Fruit fly (Drosophila melanogaster) whole organism, embryonic: ENCODE measurements around the gene CG13484.

Experiments used
- B-H1 ChIP-seq: fragments of 200-800 bp; sonication (Bioruptor generic); IDR thresholded peaks from 3 replicates; pipeline ENCODE4 v1.3.6; 2022; ENCODE audit warnings: missing biosample characterization, missing genetic modification characterization
- CG10431 ChIP-seq: fragments of 200-800 bp; sonication (Bioruptor generic); optimal IDR thresholded peaks from 3 replicates; lab custom pipeline; 2018; ENCODE audit warnings: missing biosample characterization, mild to moderate bottlenecking, missing genetic modification characterization
- CG11695 ChIP-seq: fragments of 200-800 bp; sonication (Bioruptor generic); IDR thresholded peaks from 3 replicates; pipeline ENCODE4 v1.3.6; 2022; ENCODE audit warnings: missing biosample characterization, missing genetic modification characterization
- CG12236 ChIP-seq: fragments of 200-800 bp; sonication (Bioruptor generic); optimal IDR thresholded peaks from 2 replicates; lab custom pipeline; 2016; ENCODE audit warnings: missing biosample characterization, missing genetic modification characterization
- CG12299 ChIP-seq: fragments of 200-800 bp; sonication (Bioruptor generic); optimal IDR thresholded peaks from 2 replicates; lab custom pipeline; 2018; ENCODE audit warnings: missing biosample characterization, mild to moderate bottlenecking, missing genetic modification characterization
- CG14014 ChIP-seq: fragments of 200-800 bp; sonication (Bioruptor generic); IDR thresholded peaks from 2 replicates; pipeline ENCODE4 v1.3.6; 2022; ENCODE audit warnings: missing biosample characterization, missing genetic modification characterization
- CG15479 ChIP-seq: fragments of 200-800 bp; sonication (Bioruptor generic); optimal IDR thresholded peaks from 3 replicates; lab custom pipeline; 2019; ENCODE audit warnings: missing biosample characterization, mild to moderate bottlenecking, missing genetic modification characterization, moderate library complexity
- CG17361 ChIP-seq: fragments of 200-800 bp; sonication (Bioruptor generic); IDR thresholded peaks from 3 replicates; pipeline ENCODE4 v1.3.6; 2022; ENCODE audit warnings: missing biosample characterization, missing genetic modification characterization
- CG1832 ChIP-seq: fragments of 200-800 bp; sonication (Bioruptor generic); optimal IDR thresholded peaks from 2 replicates; lab custom pipeline; 2017; ENCODE audit warnings: missing biosample characterization, mild to moderate bottlenecking, missing genetic modification characterization, inconsistent platforms
- CG2120 ChIP-seq: fragments of 200-800 bp; sonication (Bioruptor generic); optimal IDR thresholded peaks from 3 replicates; lab custom pipeline; 2016; ENCODE audit warnings: missing biosample characterization, missing genetic modification characterization
- CG31388 ChIP-seq: fragments of 200-800 bp; sonication (Bioruptor generic); optimal IDR thresholded peaks from 2 replicates; lab custom pipeline; 2016; ENCODE audit warnings: missing biosample characterization, missing genetic modification characterization
- CG31441 ChIP-seq: fragments of 200-800 bp; sonication (Bioruptor generic); IDR thresholded peaks from 2 replicates; pipeline ENCODE4 v1.3.6; 2022; ENCODE audit warnings: missing biosample characterization, missing genetic modification characterization
- CG4820 ChIP-seq: fragments of 200-800 bp; sonication (Bioruptor generic); optimal IDR thresholded peaks from 3 replicates; lab custom pipeline; 2016; ENCODE audit warnings: missing biosample characterization, missing genetic modification characterization
- CG5245 ChIP-seq: fragments of 200-800 bp; sonication (Bioruptor generic); optimal IDR thresholded peaks from 3 replicates; lab custom pipeline; 2016; ENCODE audit warnings: missing biosample characterization, missing genetic modification characterization
- CG7745 ChIP-seq: fragments of 200-800 bp; sonication (Bioruptor generic); optimal IDR thresholded peaks from 2 replicates; lab custom pipeline; 2018; ENCODE audit warnings: missing biosample characterization, mild to moderate bottlenecking, missing genetic modification characterization, moderate library complexity
- CG9437 ChIP-seq: fragments of 200-800 bp; sonication (Bioruptor generic); optimal IDR thresholded peaks from 2 replicates; lab custom pipeline; 2018; ENCODE audit warnings: missing biosample characterization, mild to moderate bottlenecking, missing genetic modification characterization
- Doc2 ChIP-seq: fragments of 200-800 bp; sonication (Bioruptor generic); IDR thresholded peaks from 2 replicates; pipeline ENCODE4 v1.3.6; 2022; ENCODE audit warnings: missing biosample characterization, missing genetic modification characterization
- Doc3 ChIP-seq: fragments of 200-800 bp; sonication (Bioruptor generic); IDR thresholded peaks from 3 replicates; pipeline ENCODE4 v1.3.6; 2022; ENCODE audit warnings: missing biosample characterization, missing genetic modification characterization; ENCODE audit not compliant: partially characterized antibody
- E2f2 ChIP-seq: fragments of 200-800 bp; sonication (Bioruptor generic); IDR thresholded peaks from 2 replicates; pipeline ENCODE4 v1.3.6; 2022; ENCODE audit warnings: missing biosample characterization, missing genetic modification characterization
- Fer1 ChIP-seq: fragments of 200-800 bp; sonication (Bioruptor generic); optimal IDR thresholded peaks from 2 replicates; lab custom pipeline; 2017; ENCODE audit warnings: missing biosample characterization, mild to moderate bottlenecking, missing genetic modification characterization
- Fer2 ChIP-seq: fragments of 200-800 bp; sonication (Bioruptor generic); optimal IDR thresholded peaks from 2 replicates; lab custom pipeline; 2018; ENCODE audit warnings: missing biosample characterization, mild to moderate bottlenecking, missing genetic modification characterization, moderate library complexity
- Lhr ChIP-seq: fragments of 200-800 bp; sonication (Bioruptor generic); optimal IDR thresholded peaks from 3 replicates; lab custom pipeline; 2017; ENCODE audit warnings: mild to moderate bottlenecking, missing biosample characterization, missing genetic modification reagents, missing genetic modification characterization
- Lim3 ChIP-seq: fragments of 200-800 bp; sonication (Bioruptor generic); IDR thresholded peaks from 2 replicates; pipeline ENCODE4 v1.3.6; 2022; ENCODE audit warnings: missing biosample characterization, missing genetic modification characterization
- MTF-1 ChIP-seq: fragments of 200-800 bp; sonication (Bioruptor generic); optimal IDR thresholded peaks from 2 replicates; lab custom pipeline; 2018; ENCODE audit warnings: missing biosample characterization, mild to moderate bottlenecking, missing genetic modification characterization, borderline replicate concordance
- NC2α ChIP-seq: fragments of 200-800 bp; sonication (Bioruptor generic); optimal IDR thresholded peaks from 2 replicates; lab custom pipeline; 2016; ENCODE audit warnings: missing biosample characterization, missing genetic modification characterization
- Sox100B ChIP-seq: fragments of 200-800 bp; sonication (Bioruptor generic); optimal IDR thresholded peaks from 3 replicates; lab custom pipeline; 2018; ENCODE audit warnings: missing biosample characterization, mild to moderate bottlenecking, missing genetic modification characterization
- Sox102F ChIP-seq: fragments of 200-800 bp; sonication (Bioruptor generic); optimal IDR thresholded peaks from 2 replicates; lab custom pipeline; 2018; ENCODE audit warnings: missing biosample characterization, mild to moderate bottlenecking, missing genetic modification characterization, moderate library complexity
- Sry-δ ChIP-seq: fragments of 200-800 bp; sonication (Bioruptor generic); optimal IDR thresholded peaks from 2 replicates; lab custom pipeline; 2016; ENCODE audit warnings: missing biosample characterization, missing genetic modification characterization
- Xbp1 ChIP-seq: fragments of 200-800 bp; sonication (Bioruptor generic); optimal IDR thresholded peaks from 3 replicates; lab custom pipeline; 2016; ENCODE audit warnings: missing biosample characterization, mild to moderate bottlenecking, missing genetic modification characterization
- aop ChIP-seq: fragments of 200-800 bp; sonication (Bioruptor generic); IDR thresholded peaks from 2 replicates; pipeline ENCODE4 v1.3.6; 2022; ENCODE audit warnings: missing biosample characterization, missing genetic modification characterization
- ase ChIP-seq: fragments of 200-800 bp; sonication (Bioruptor generic); IDR thresholded peaks from 3 replicates; pipeline ENCODE4 v1.3.6; 2022; ENCODE audit warnings: missing biosample characterization, missing genetic modification characterization
- cas ChIP-seq: fragments of 200-800 bp; sonication (Bioruptor generic); IDR thresholded peaks from 2 replicates; pipeline ENCODE4 v1.3.6; 2022; ENCODE audit warnings: missing biosample characterization, missing genetic modification characterization
- caup ChIP-seq: fragments of 200-800 bp; sonication (Bioruptor generic); optimal IDR thresholded peaks from 3 replicates; lab custom pipeline; 2017; ENCODE audit warnings: missing biosample characterization, mild to moderate bottlenecking, missing genetic modification characterization, moderate library complexity; ENCODE audit not compliant: severe bottlenecking
- dm ChIP-seq: fragments of 200-800 bp; sonication (Bioruptor generic); optimal IDR thresholded peaks from 3 replicates; lab custom pipeline; 2016; ENCODE audit warnings: missing biosample characterization, missing genetic modification characterization
- dysf ChIP-seq: fragments of 200-800 bp; sonication (Bioruptor generic); IDR thresholded peaks from 3 replicates; pipeline ENCODE4 v1.3.6; 2022; ENCODE audit warnings: missing biosample characterization, missing genetic modification characterization
- en ChIP-seq: fragments of 200-800 bp; sonication (Bioruptor generic); optimal IDR thresholded peaks from 2 replicates; lab custom pipeline; 2016; ENCODE audit warnings: missing biosample characterization, missing genetic modification characterization
- gcm ChIP-seq: fragments of 200-800 bp; sonication (Bioruptor generic); optimal IDR thresholded peaks from 2 replicates; lab custom pipeline; 2019; ENCODE audit warnings: missing biosample characterization, mild to moderate bottlenecking, missing genetic modification characterization, moderate library complexity
- gcm2 ChIP-seq: fragments of 200-800 bp; sonication (Bioruptor generic); optimal IDR thresholded peaks from 2 replicates; lab custom pipeline; 2016; ENCODE audit warnings: missing biosample characterization, missing genetic modification characterization
- hb ChIP-seq: fragments of 200-800 bp; sonication (Bioruptor generic); IDR thresholded peaks from 3 replicates; pipeline ENCODE4 v1.3.6; 2022; ENCODE audit warnings: missing biosample characterization, missing genetic modification characterization; ENCODE audit not compliant: partially characterized antibody
- jigr1 ChIP-seq: fragments of 200-800 bp; sonication (Bioruptor generic); IDR thresholded peaks from 3 replicates; pipeline ENCODE4 v1.3.6; 2022; ENCODE audit warnings: missing biosample characterization, missing genetic modification characterization
- onecut ChIP-seq: fragments of 200-800 bp; sonication (Bioruptor generic); IDR thresholded peaks from 2 replicates; pipeline ENCODE4 v1.3.6; 2022; ENCODE audit warnings: missing biosample characterization, missing genetic modification characterization
- pzg ChIP-seq: fragments of 200-800 bp; sonication (Bioruptor generic); optimal IDR thresholded peaks from 3 replicates; lab custom pipeline; 2018; ENCODE audit warnings: missing biosample characterization, mild to moderate bottlenecking, missing genetic modification characterization, moderate library complexity
- ranshi ChIP-seq: fragments of 200-800 bp; sonication (Bioruptor generic); IDR thresholded peaks from 2 replicates; pipeline ENCODE4 v1.3.6; 2022; ENCODE audit warnings: missing biosample characterization, missing genetic modification characterization
- sd ChIP-seq: fragments of 200-800 bp; sonication (Bioruptor generic); optimal IDR thresholded peaks from 3 replicates; lab custom pipeline; 2018; ENCODE audit warnings: missing biosample characterization, mild to moderate bottlenecking, missing genetic modification characterization, moderate library complexity
- sens ChIP-seq: fragments of 200-800 bp; sonication (Bioruptor generic); peaks from one replicate; lab custom pipeline; 2016; ENCODE audit warnings: missing biosample characterization, missing genetic modification characterization
- tup ChIP-seq: fragments of 200-800 bp; sonication (Bioruptor generic); optimal IDR thresholded peaks from 2 replicates; lab custom pipeline; 2016; ENCODE audit warnings: missing biosample characterization, mild to moderate bottlenecking, missing genetic modification characterization, moderate library complexity
- vnd ChIP-seq: fragments of 200-800 bp; sonication (Bioruptor generic); IDR thresholded peaks from 3 replicates; pipeline ENCODE4 v1.3.6; 2022; ENCODE audit warnings: missing biosample characterization, missing genetic modification characterization; ENCODE audit not compliant: partially characterized antibody
- zen2 ChIP-seq: fragments of 200-800 bp; sonication (Bioruptor generic); IDR thresholded peaks from 3 replicates; pipeline ENCODE4 v1.3.6; 2022; ENCODE audit warnings: missing biosample characterization, missing genetic modification characterization; ENCODE audit not compliant: partially characterized antibody

Gene CG13484

dm6 chr3L:14031171-14032126 is 21.4 kb downstream of the CG13484 start, which contains the start of the genes CG6650 and endos (continued):
- TF ChIP-seq zen2 (GFP tag; lab: Robert Waterston, UW) (peak; percentile 19), ase (GFP tag; lab: Robert Waterston, UW) (no peak), MTF-1 (GFP tag; lab: Kevin White, UChicago) (no peak), CG15479 (GFP tag; lab: Kevin White, UChicago) (peak; percentile 49), CG5245 (GFP tag; lab: Kevin White, UChicago) (no peak), aop (GFP tag; lab: Robert Waterston, UW) (no peak), CG31441 (peak; percentile 55; the same call in 1 of the 2 replicates), CG2120 (GFP tag; lab: Kevin White, UChicago) (peak; percentile 22), CG4820 (GFP tag; lab: Kevin White, UChicago) (peak; percentile 2), gcm2 (GFP tag; lab: Kevin White, UChicago) (no peak), Sox102F (no peak), Doc3 (GFP tag; lab: Robert Waterston, UW) (peak; percentile 65; the same call in 2 of the 3 replicates), pzg (GFP tag; lab: Kevin White, UChicago) (peak; percentile 70), Xbp1 (peak; percentile 41), dysf (peak; percentile 28; the same call in 1 of the 3 replicates), jigr1 (peak; percentile 56; the same call in 1 of the 3 replicates), Doc2 (GFP tag; lab: Robert Waterston, UW) (no peak), cas (no peak), Lhr (GFP tag; lab: Kevin White, UChicago) (peak; percentile 45), sens (GFP tag; lab: Kevin White, UChicago) (peak; percentile 75), B-H1 (GFP tag; lab: Robert Waterston, UW) (no peak), Sox100B (GFP tag; lab: Kevin White, UChicago) (no peak), Fer2 (tag; lab: Kevin White, UChicago) (peak; percentile 24), ranshi (GFP tag; lab: Robert Waterston, UW) (no peak), vnd (GFP tag; lab: Robert Waterston, UW) (peak; percentile 73), CG14014 (GFP tag; lab: Robert Waterston, UW) (peak; percentile 28; the same call in 1 of the 2 replicates), en (no peak), CG1832 (GFP tag; lab: Kevin White, UChicago) (no peak), sd (tag; lab: Kevin White, UChicago) (no peak), CG9437 (GFP tag; lab: Kevin White, UChicago) (no peak), onecut (GFP tag; lab: Robert Waterston, UW) (no peak), Fer1 (GFP tag; lab: Kevin White, UChicago) (peak; percentile 50), NC2α (no peak), E2f2 (GFP tag; lab: Robert Waterston, UW) (peak; percentile 53; the same call in 1 of the 2 replicates), CG10431 (peak; percentile 21), CG31388 (GFP tag; lab: Kevin White, UChicago) (no peak), Lim3 (GFP tag; lab: Robert Waterston, UW) (no peak), CG7745 (no peak), caup (GFP tag; lab: Kevin White, UChicago) (peak; percentile 37), tup (GFP tag; lab: Kevin White, UChicago) (no peak), hb (GFP tag; lab: Robert Waterston, UW) (peak; percentile 65), Sry-δ (peak; percentile 85), CG11695 (GFP tag; lab: Robert Waterston, UW) (peak; percentile 34; the same call in 1 of the 3 replicates), gcm (GFP tag; lab: Kevin White, UChicago) (peak; percentile 7), CG17361 (peak; percentile 64; the same call in 2 of the 3 replicates), CG12236 (GFP tag; lab: Kevin White, UChicago) (no peak), dm (GFP tag; lab: Kevin White, UChicago) (no peak), CG12299 (tag; lab: Kevin White, UChicago) (peak; percentile 2)
